Fruit fly (Drosophila melanogaster): ENCODE data around the gene Bub3.
A peak's percentile ranks its signal among the peaks of the same experiment; 100 is the strongest.

Bub3 gene

DNA sequence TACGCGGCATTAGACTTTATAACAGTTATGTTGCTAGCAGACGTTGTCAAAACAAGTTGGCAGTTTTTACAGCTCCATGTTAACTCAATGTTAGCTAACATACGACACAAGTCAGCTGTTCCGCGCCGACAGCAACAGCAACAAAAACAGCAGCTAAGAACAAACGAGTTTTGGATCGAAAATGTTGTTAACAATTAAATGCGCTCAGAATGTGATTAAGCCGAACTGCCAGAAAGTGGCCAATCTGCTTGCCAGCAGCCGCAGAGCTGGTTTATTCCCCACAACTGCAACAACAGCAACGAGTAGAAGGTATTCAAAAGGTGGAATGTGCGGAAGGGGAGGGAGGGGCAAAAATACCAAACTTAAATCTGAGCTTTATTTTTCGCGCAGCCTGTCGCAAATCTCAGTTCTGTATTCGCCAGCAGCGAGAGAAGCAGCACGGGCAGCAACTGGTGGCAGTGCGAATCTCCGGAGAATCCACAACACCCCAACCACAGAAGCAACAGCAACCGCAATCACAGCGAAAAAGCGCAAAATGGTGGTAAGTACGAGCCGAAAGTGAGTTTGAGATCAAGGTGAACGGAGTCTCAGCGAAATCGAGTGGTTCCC, 47.9 kb upstream of the Bub3 start, which contains the start of gene Pcd (continued):
- TF ChIP-seq unpg (GFP tag; optimal IDR thresholded peaks at IDR 0.05) (no peak), crc (GFP tag; optimal IDR thresholded peaks at IDR 0.05) (no peak), kah (GFP tag; optimal IDR thresholded peaks at IDR 0.05) (no peak), CG18619 (GFP tag; optimal IDR thresholded peaks at IDR 0.05) (no peak), luna (GFP tag; optimal IDR thresholded peaks at IDR 0.05) (no peak), CG8359 (GFP tag; optimal IDR thresholded peaks at IDR 0.05; ENCODE audit: borderline replicate concordance) (no peak), pan (optimal IDR thresholded peaks at IDR 0.05) (no peak), pan (GFP tag; optimal IDR thresholded peaks at IDR 0.05 in 1 of 2, IDR thresholded peaks at IDR 0.05 in 1 of 2) (no peak), TFAM (GFP tag; optimal IDR thresholded peaks at IDR 0.05) (no peak), CG3838 (GFP tag; optimal IDR thresholded peaks at IDR 0.05) (no peak), CG3847 (GFP tag; IDR thresholded peaks at IDR 0.05) (no peak), mam (GFP tag; optimal IDR thresholded peaks at IDR 0.05) (no peak), CG2199 (GFP tag; IDR thresholded peaks at IDR 0.05) (no peak), CG18764 (GFP tag; optimal IDR thresholded peaks at IDR 0.05) (no peak), esg (GFP tag; conservative IDR thresholded peaks at IDR 0.05) (no peak), wdn (GFP tag; IDR thresholded peaks at IDR 0.05) (no peak), eve (GFP tag; optimal IDR thresholded peaks at IDR 0.05) (no peak), B-H1 (GFP tag; IDR thresholded peaks at IDR 0.05) (no peak), CG13775 (GFP tag; optimal IDR thresholded peaks at IDR 0.05) (no peak), zf30C (GFP tag; optimal IDR thresholded peaks at IDR 0.05) (no peak), kay (GFP tag; optimal IDR thresholded peaks at IDR 0.05) (no peak), klu (GFP tag; IDR thresholded peaks at IDR 0.05) (no peak), ATbp (GFP tag; optimal IDR thresholded peaks at IDR 0.05) (no peak), NFAT (GFP tag; IDR thresholded peaks at IDR 0.05) (no peak), gem (tag; optimal IDR thresholded peaks at IDR 0.05) (no peak), otp (GFP tag; IDR thresholded peaks at IDR 0.05) (no peak), jigr1 (GFP tag; IDR thresholded peaks at IDR 0.05) (no peak), grn (GFP tag; optimal IDR thresholded peaks at IDR 0.05) (no peak), lab (GFP tag; optimal IDR thresholded peaks at IDR 0.05) (no peak), onecut (GFP tag; IDR thresholded peaks at IDR 0.05) (no peak), MBD-R2 (GFP tag; IDR thresholded peaks at IDR 0.05) (peak; percentile 83), CG34224 (GFP tag; IDR thresholded peaks at IDR 0.05; ENCODE audit: partially characterized antibody) (peak; percentile 49; the same call in 1 of the 3 replicates), sens-2 (GFP tag; IDR thresholded peaks at IDR 0.05) (0 out of 2 replicates have a peak, but pooled peaks have one; percentile 29), CG3407 (GFP tag; optimal IDR thresholded peaks at IDR 0.05) (no peak), CG11456 (GFP tag; IDR thresholded peaks at IDR 0.05) (no peak), H2.0 (GFP tag; IDR thresholded peaks at IDR 0.05) (no peak), CG43689 (GFP tag; IDR thresholded peaks at IDR 0.05) (no peak), Scr (GFP tag; IDR thresholded peaks at IDR 0.05; ENCODE audit: partially characterized antibody) (0 out of 2 replicates have a peak, but pooled peaks have one; percentile 17), CG2116 (GFP tag; optimal IDR thresholded peaks at IDR 0.05) (no peak), CG1529 (GFP tag; optimal IDR thresholded peaks at IDR 0.05) (no peak), Xbp1 (GFP tag; optimal IDR thresholded peaks at IDR 0.05) (no peak), CG6654 (GFP tag; optimal IDR thresholded peaks at IDR 0.05) (no peak), dati (GFP tag; IDR thresholded peaks at IDR 0.05) (no peak), CG3726 (GFP tag; IDR thresholded peaks at IDR 0.05) (no peak), CG14441 (GFP tag; IDR thresholded peaks at IDR 0.05) (no peak), CG17186 (GFP tag; optimal IDR thresholded peaks at IDR 0.05) (no peak), CG1233 (GFP tag; optimal IDR thresholded peaks at IDR 0.05) (no peak), Max (GFP tag; optimal IDR thresholded peaks at IDR 0.05) (no peak), corto (GFP tag; optimal IDR thresholded peaks at IDR 0.05) (no peak), ab (GFP tag; optimal IDR thresholded peaks at IDR 0.05) (no peak), stwl (tag; optimal IDR thresholded peaks at IDR 0.05) (peak; percentile 71), C15 (GFP tag; IDR thresholded peaks at IDR 0.05) (no peak)
